Worm (Caenorhabditis elegans): ENCODE results near the gene ttc-17.

DNA sequence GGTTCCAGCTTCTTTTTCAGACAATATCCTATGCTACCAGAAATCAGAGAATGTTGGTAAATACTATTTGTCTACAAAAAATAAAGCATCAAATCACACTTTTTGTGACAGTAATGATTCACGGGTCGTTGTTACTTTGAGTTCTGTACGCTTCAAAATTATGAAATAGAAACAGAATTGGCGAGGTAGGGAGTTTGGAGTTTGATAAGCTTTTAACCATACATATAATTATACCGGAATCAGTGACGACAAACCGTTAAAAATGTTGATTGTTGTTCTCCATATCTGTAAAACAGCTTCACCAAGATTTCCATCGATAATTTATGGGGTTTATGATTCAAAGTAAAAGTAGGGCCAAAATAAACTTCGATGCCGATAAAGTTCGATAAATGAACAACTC, 21.1 kb downstream of the ttc-17 start:
- no peak for TF ChIP-seq ceh-9 (tag; optimal IDR thresholded peaks at IDR 0.05)
- no peak for TF ChIP-seq elt-3 (tag; optimal IDR thresholded peaks at IDR 0.05)
- TF ChIP-seq zag-1 (tag; optimal IDR thresholded peaks at IDR 0.05), result no peak
- TF ChIP-seq unc-39 (tag; optimal IDR thresholded peaks at IDR 0.05), result no peak
- no peak for TF ChIP-seq snpc-4 (tag; optimal IDR thresholded peaks at IDR 0.05)
- TF ChIP-seq unc-62 (GFP tag; optimal IDR thresholded peaks at IDR 0.05), result no peak

Measured in whole organism, L3 larva.